Fruit fly (Drosophila melanogaster) whole organism, pupa: ENCODE results near the gene Prosbeta2R2.
A peak's percentile ranks its signal among the peaks of the same experiment; 100 is the strongest.

Source experiments
- CG12605 ChIP-seq: fragments of 200-800 bp; sonication (Bioruptor generic); IDR thresholded peaks from 2 replicates; pipeline ENCODE4 v1.3.6; 2022; ENCODE audit warnings: missing biosample characterization, missing genetic modification characterization
- CG32121 ChIP-seq: fragments of 200-800 bp; sonication (Bioruptor generic); IDR thresholded peaks from 2 replicates; pipeline ENCODE4 v1.3.6; 2022; ENCODE audit warnings: missing biosample characterization, missing genetic modification characterization
- CG8159 ChIP-seq: fragments of 200-800 bp; sonication (Bioruptor generic); optimal IDR thresholded peaks from 3 replicates; lab custom pipeline; 2018; ENCODE audit warnings: missing biosample characterization, mild to moderate bottlenecking, missing genetic modification characterization, moderate library complexity
- CG8301 ChIP-seq: fragments of 200-800 bp; sonication (Bioruptor generic); optimal IDR thresholded peaks from 2 replicates; lab custom pipeline; 2018; ENCODE audit warnings: missing biosample characterization, mild to moderate bottlenecking, missing genetic modification characterization
- D1 ChIP-seq: fragments of 200-800 bp; sonication (Bioruptor generic); optimal IDR thresholded peaks from 2 replicates; lab custom pipeline; 2018; ENCODE audit warnings: missing biosample characterization, mild to moderate bottlenecking, missing genetic modification characterization, moderate library complexity
- Pif1A ChIP-seq: fragments of 200-800 bp; sonication (Bioruptor generic); optimal IDR thresholded peaks from 3 replicates; lab custom pipeline; 2016; ENCODE audit warnings: missing biosample characterization, missing genetic modification characterization
- Snoo ChIP-seq: fragments of 200-800 bp; sonication (Bioruptor generic); optimal IDR thresholded peaks from 3 replicates; lab custom pipeline; 2017; ENCODE audit warnings: missing biosample characterization, mild to moderate bottlenecking, missing genetic modification characterization, inconsistent platforms

DNA sequence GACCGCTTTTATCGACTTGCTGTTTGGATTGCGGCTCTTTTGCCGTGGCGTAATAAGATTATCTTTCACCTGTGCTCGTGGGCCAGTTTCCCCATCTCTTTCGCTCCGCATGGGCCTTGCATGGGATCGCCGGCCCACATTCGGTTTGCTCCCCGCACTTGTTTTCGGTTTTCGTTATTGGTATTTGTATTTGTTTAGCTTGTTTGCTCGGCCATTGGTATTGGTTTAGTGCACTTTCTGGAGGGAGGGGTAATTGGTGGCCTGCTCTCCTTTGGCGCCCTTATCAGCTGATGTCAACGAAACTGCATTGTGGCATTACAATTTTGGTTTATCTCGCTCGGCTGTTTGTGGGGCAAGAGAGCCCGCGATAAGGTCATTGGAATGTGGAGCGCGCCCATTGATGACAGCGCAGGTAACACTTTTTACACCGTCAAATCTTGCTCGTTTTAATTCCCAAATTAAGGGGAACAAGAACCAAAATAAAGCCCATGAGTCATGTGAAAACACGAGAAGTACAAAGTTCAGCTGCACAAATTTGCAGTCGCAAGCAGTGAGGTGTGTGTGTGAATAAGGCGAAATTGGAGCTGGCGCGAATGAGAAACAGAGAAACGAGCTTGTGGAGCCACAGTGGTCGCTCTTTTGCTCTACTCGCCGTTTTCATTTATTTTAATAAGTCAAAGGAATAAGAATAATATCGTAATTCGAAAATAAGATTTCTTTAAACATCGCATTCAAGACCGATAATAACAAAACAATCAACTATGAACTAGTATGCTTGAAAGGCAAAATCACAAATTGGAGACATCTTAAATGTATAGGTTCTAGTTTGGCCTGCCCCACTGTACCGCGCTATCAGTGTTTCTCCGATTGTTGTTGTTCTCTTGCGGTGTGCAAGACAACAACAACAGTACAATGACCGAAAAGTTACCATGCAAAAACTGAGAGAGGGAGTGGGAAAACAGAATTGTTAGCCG, 3.7 kb downstream of the Prosbeta2R2 start:
- TF ChIP-seq CG8159 (tag; lab: Kevin White, UChicago) (peak; percentile 89), CG12605 (GFP tag; lab: Robert Waterston, UW) (peak; percentile 80), Snoo (peak; percentile 85), CG32121 (peak; percentile 76), Pif1A (GFP tag; lab: Kevin White, UChicago) (peak; percentile 89), CG8301 (tag; lab: Kevin White, UChicago) (peak; percentile 90), D1 (tag; lab: Kevin White, UChicago) (peak; percentile 45)
